Fruit fly (Drosophila melanogaster): ENCODE data around the gene Mst77F.

Mst77F gene

DNA sequence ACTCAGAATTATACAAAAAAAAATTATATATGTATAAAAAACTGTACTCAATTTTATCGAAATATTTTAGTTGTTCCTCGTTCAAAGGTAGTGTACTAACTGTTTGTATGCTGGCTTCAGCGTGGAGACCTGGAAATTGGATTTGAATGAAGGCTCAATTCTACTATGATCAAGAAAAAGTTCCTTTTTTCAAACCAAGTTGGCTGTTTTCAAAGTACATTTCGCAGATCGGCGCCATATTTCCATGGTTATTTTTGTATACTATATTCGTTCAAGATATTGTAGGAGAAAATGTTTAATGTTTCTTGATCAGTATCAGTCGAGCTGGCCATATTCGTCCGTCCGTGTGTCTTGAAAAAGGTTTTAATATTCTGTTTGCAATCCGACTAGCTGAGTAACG is at the start of gene Mst77F:
TSS of gene Mst77F (minus strand) at position 101 of the 400 bp plus-strand sequence.
- no peak for TF ChIP-seq insv (optimal IDR thresholded peaks at IDR 0.05)
- no peak for TF ChIP-seq Myc (optimal IDR thresholded peaks at IDR 0.05)
- TF ChIP-seq psq (optimal IDR thresholded peaks at IDR 0.05): no peak
- no peak for TF ChIP-seq Sin3A (optimal IDR thresholded peaks at IDR 0.05)
- no peak for TF ChIP-seq h (optimal IDR thresholded peaks at IDR 0.05)
- TF ChIP-seq ttk (optimal IDR thresholded peaks at IDR 0.05): no peak

DNA sequence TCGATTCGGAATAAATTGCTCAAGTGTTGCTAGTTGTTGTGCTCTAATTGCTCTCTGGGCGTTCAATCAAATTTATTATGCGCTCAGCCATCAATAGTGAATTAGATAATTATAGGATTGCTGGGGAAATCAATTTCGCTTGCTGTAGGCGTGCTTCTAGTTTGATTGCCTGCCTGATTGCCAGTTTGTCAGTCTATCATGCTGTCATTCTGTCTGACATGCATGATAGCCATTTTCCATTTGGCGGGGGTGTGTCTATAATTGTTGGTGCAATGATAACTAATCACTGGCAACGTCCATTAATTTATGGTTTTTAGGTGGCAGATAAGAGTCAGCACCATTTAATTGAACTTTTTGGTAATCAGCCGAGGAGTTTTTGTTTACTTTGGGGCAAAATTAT is 39.8 kb upstream of the Mst77F start:
- TF ChIP-seq Sin3A (optimal IDR thresholded peaks at IDR 0.05): no peak
- TF ChIP-seq insv (optimal IDR thresholded peaks at IDR 0.05): no peak
- no peak for TF ChIP-seq psq (optimal IDR thresholded peaks at IDR 0.05)
- no peak for TF ChIP-seq h (optimal IDR thresholded peaks at IDR 0.05)
- no peak for TF ChIP-seq Myc (optimal IDR thresholded peaks at IDR 0.05)
- no peak for TF ChIP-seq ttk (optimal IDR thresholded peaks at IDR 0.05)

DNA sequence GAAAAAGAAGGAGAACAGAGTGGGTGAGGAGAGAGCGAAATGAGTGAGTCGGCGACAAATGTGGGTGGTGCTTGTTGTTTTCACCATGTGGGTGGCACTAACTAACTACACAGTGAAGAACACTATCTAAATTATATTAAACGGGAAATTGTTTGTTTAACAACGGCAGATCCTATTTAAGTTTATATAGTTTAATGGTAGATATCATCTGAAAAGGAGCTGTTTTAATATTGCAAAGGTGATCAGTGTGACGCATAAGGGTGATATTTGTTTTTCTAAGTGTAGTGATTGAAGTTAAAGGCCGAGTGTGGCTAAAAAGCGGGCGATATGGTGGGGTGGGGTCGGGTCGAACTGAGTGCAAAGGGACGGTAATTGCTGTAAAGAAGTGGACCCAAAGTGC is 30.7 kb upstream of the Mst77F start:
- TF ChIP-seq psq (optimal IDR thresholded peaks at IDR 0.05) (no peak), Sin3A (optimal IDR thresholded peaks at IDR 0.05) (no peak), h (optimal IDR thresholded peaks at IDR 0.05) (no peak), ttk (optimal IDR thresholded peaks at IDR 0.05) (no peak), Myc (optimal IDR thresholded peaks at IDR 0.05) (no peak), insv (optimal IDR thresholded peaks at IDR 0.05) (no peak)

DNA sequence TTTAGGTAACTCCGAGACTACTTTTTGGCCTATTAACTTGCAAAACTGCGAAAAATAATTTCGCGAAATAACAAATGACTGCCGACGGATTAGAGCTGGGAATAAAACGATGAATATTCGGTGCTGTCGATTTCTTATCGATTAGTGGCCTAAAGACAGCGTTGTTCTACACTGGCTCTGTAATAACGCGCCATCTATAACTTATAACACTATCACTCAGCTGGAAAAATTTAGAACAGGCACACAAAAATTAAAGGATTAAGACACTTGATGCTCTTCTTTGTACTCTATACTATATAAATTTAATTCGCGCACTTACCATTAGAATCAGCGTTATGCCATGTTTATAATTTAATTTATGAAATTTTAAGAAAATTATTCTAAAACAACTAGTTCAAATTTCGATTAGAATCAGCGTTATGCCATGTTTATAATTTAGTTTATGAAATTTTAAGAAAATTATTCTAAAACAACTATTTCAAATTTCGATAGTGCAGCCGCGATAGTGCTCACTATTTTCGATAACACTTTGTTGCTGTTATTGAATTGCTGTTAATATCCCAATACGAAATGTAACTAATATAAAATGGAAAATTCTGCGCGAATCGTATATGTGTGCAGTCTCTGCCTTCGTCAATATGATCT is 23.8 kb upstream of the Mst77F start, which contains the start of the genes CSN3 and CG11456:
TSS of gene CSN3 (minus strand) at position 112 of the 645 bp plus-strand sequence.
TSS of gene CG11456 (plus strand) at position 523 of the 645 bp plus-strand sequence.
- TF ChIP-seq h (optimal IDR thresholded peaks at IDR 0.05): no peak
- TF ChIP-seq Sin3A (optimal IDR thresholded peaks at IDR 0.05): no peak

DNA sequence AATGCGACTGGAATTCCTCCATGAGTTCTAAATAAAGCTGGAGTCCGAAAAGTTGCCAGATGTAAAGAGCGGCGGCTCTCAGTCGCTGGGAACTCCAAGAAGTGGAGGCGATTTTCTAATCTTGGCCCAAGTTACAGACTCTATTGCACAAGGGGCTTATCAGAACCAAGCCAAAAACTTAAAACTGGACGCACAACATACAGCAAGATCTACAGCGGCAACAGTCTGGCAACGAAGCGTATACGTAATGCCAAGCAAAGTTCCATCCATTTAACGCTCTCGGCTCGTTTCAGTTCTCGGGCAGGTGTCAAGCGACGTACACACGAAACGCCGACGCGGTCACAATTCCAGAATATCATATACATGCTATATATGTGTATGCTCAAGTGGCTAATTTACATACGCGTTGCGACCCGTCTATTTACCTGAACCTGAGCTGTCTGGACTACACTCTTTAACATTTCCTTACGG is 20.0 kb upstream of the Mst77F start:
- TF ChIP-seq h (optimal IDR thresholded peaks at IDR 0.05): no peak
- TF ChIP-seq psq (optimal IDR thresholded peaks at IDR 0.05): no peak
- TF ChIP-seq ttk (optimal IDR thresholded peaks at IDR 0.05): no peak
- TF ChIP-seq Sin3A (optimal IDR thresholded peaks at IDR 0.05): no peak
- TF ChIP-seq Myc (optimal IDR thresholded peaks at IDR 0.05): no peak
- no peak for TF ChIP-seq insv (optimal IDR thresholded peaks at IDR 0.05)

DNA sequence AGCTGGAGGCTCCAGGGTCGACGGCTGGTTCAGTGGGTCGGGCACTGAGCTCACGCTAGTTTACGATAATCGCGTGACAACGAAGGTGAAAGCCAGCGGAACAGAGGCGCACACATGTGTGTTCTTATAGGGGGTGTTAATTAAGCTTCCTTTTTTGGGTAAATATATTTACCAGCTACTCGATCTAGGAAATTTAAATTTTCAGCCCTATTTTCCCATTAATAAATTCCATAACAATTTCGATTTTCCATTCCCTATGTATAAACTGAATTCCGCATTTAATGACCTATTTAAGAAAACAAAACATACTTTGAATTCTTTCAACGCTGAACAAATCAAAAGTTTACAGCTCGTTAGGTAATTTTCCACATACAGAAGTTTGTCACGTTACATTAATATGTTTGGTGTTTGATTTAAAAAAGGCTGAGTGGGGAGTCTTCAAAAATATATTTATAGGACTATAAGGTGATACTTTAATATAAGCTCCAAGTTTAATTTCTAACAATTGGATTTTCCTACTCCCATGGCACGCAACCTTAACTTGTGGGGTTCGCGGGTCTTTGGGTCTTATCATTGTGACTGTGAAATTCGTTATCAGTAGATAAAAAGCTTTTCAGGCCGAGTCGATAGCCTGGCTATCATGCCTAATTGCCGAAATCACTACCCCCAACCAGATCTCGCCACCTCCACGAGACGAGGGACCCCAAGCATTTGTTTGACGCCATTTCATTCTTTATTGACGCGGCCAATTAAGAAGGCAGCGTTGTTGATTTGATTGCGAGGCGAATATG is 19.4 kb upstream of the Mst77F start, which contains the start of gene CG13255:
TSS of gene CG13255 (plus strand) at position 449 of the 791 bp plus-strand sequence.
- no peak for TF ChIP-seq Sin3A (optimal IDR thresholded peaks at IDR 0.05)
- TF ChIP-seq ttk (optimal IDR thresholded peaks at IDR 0.05): no peak
- no peak for TF ChIP-seq psq (optimal IDR thresholded peaks at IDR 0.05)
- TF ChIP-seq h (optimal IDR thresholded peaks at IDR 0.05): no peak
- no peak for TF ChIP-seq insv (optimal IDR thresholded peaks at IDR 0.05)
- TF ChIP-seq Myc (optimal IDR thresholded peaks at IDR 0.05): no peak

DNA sequence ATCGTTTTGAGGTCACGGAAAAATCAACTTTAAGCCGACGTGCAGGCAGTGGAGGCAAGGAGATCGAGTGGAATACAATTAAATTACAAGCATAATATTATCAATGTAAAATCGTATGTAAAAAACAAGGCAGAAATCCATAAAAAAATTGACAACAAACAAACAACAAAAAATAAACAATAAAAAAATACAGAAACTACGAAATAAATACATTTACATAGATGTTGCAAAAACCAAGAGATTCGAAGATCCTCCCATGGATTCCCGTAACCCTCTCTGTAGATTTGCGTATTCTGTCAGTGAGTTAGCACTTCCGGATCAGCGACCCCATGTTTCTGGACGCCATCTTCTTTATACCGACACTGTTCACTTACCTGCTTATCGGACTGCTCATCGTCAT is 18.1 kb upstream of the Mst77F start, which contains the start of gene CG3288:
TSS of gene CG3288 (plus strand) at position 301 of the 400 bp plus-strand sequence.
- no peak for TF ChIP-seq ttk (optimal IDR thresholded peaks at IDR 0.05)
- TF ChIP-seq insv (optimal IDR thresholded peaks at IDR 0.05): no peak
- no peak for TF ChIP-seq Sin3A (optimal IDR thresholded peaks at IDR 0.05)
- TF ChIP-seq h (optimal IDR thresholded peaks at IDR 0.05): no peak

DNA sequence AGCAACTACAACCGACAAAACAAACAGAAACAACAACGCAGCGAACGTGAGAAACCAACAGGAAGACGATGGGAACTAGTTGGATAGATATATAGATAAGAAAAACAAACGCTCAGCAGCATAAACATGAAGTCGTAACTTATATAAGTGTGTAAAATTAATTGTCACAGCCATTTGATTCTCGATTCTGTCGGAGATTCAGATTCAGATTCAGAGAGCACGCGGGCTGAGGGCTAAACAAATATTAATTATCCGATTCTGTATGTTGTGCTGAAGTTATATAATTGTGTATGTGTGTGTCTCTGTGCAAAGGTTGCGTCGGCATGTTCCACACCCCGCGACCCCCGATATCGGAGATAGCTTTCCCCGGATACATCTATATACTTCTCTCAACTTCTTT is 16.3 kb upstream of the Mst77F start:
- TF ChIP-seq Myc (optimal IDR thresholded peaks at IDR 0.05): no peak
- no peak for TF ChIP-seq Sin3A (optimal IDR thresholded peaks at IDR 0.05)
- no peak for TF ChIP-seq psq (optimal IDR thresholded peaks at IDR 0.05)
- TF ChIP-seq insv (optimal IDR thresholded peaks at IDR 0.05): no peak
- no peak for TF ChIP-seq ttk (optimal IDR thresholded peaks at IDR 0.05)
- no peak for TF ChIP-seq h (optimal IDR thresholded peaks at IDR 0.05)

DNA sequence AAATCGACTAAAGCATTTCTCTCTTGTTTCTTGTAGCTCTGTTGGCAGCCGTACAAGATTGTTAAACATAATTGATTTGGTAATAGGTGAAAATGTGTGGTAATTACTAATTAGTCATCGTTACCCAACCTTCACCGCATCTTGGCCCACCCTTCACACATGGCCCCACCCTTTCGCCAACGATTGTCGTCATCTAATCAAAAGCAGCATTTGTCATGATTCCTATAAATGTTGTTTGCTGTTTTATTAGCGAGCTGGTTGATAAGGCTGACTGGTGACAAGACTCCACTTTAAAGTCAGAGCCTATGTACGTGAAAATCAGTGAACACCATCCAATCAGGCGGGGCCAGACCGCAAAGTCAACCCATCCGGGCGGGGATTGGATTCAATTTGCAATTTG is 12.5 kb upstream of the Mst77F start:
- TF ChIP-seq Sin3A (optimal IDR thresholded peaks at IDR 0.05) (no peak), h (optimal IDR thresholded peaks at IDR 0.05) (no peak), ttk (optimal IDR thresholded peaks at IDR 0.05) (no peak), psq (optimal IDR thresholded peaks at IDR 0.05) (no peak), Myc (optimal IDR thresholded peaks at IDR 0.05) (no peak), insv (optimal IDR thresholded peaks at IDR 0.05) (no peak)

DNA sequence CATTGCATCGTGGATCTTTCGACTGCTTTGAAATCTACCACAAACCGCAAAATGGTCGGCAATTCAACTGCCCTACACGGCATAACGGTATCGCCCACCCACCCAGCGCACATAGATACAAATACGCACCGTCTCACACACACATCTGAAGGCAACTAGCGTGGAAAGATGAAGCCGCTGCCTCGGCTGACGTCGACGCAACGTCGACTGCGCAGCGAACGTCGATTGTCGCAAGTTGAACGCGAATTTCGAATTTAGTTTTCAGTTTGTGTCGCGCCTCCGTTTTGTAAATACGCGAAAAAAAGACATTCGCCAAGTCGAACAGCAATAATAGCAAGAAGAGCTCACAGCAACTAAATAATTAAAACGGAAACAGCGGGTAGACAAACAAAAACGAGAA is 10.1 kb upstream of the Mst77F start:
- no peak for TF ChIP-seq Sin3A (optimal IDR thresholded peaks at IDR 0.05)
- no peak for TF ChIP-seq psq (optimal IDR thresholded peaks at IDR 0.05)
- no peak for TF ChIP-seq Myc (optimal IDR thresholded peaks at IDR 0.05)
- no peak for TF ChIP-seq h (optimal IDR thresholded peaks at IDR 0.05)
- no peak for TF ChIP-seq insv (optimal IDR thresholded peaks at IDR 0.05)
- no peak for TF ChIP-seq ttk (optimal IDR thresholded peaks at IDR 0.05)

DNA sequence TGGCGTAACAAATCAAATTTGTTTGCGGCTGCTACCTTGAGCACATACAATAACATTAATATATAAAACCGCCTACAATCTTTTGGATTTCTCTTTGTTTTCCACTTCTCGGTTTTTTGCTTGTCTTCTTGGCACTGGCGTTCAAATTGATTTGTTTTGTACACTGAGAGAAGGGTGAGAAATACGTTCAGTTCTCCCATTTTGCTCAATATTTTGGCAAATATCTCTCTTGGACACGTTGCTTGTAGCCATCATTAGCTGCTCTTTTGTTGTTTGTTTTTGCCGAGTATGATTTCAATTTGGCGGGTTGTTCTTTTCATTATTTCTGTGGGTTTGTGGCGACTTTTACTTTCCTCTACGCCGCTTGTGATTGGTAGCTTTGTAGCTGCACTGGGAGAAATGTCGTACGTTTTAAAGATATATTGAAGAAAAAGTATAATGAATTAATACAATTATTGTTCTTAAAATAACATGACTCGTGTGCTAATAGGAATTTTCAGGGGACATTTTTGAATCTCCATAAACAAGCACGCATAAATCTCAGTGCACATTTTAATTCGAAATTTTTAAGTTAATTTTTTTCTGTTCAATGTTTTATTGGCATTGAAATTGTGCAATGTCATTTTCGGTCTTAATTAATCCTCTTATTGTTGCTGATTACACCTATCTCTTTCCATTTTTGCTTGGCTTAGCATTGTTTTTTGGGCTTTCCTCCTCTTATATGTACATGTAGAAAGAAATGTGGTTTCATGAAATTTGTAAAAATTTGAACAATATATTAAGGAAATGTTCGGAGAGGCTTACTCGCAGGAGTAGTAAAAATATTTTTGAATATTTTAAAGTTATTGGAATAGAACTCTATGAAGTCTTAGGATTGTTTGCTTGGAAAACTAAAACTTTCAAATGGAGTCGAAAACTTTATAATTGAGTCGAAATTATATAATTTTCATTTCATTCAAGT is 9.4 kb upstream of the Mst77F start:
- TF ChIP-seq psq (optimal IDR thresholded peaks at IDR 0.05): no peak
- TF ChIP-seq insv (optimal IDR thresholded peaks at IDR 0.05): no peak
- TF ChIP-seq Myc (optimal IDR thresholded peaks at IDR 0.05): no peak
- TF ChIP-seq h (optimal IDR thresholded peaks at IDR 0.05): no peak
- TF ChIP-seq ttk (optimal IDR thresholded peaks at IDR 0.05): no peak
- TF ChIP-seq Sin3A (optimal IDR thresholded peaks at IDR 0.05): no peak
